Worm (Caenorhabditis elegans): ENCODE data around the gene F53A3.1.

- TF ChIP-seq ama-1 (optimal IDR thresholded peaks at IDR 0.05) (no peak), F13C5.2 (tag; optimal IDR thresholded peaks at IDR 0.05) (no peak), pes-1 (GFP tag; IDR thresholded peaks at IDR 0.05) (no peak), flt-1 (GFP tag; IDR thresholded peaks at IDR 0.05) (no peak), B0310.2 (tag; optimal IDR thresholded peaks at IDR 0.05) (no peak), ets-7 (tag; optimal IDR thresholded peaks at IDR 0.05) (no peak), ceh-36 (tag; optimal IDR thresholded peaks at IDR 0.05) (peak; percentile 53)
Measured at ce11 chrIII:1922516-1922915, 20.9 kb downstream of the F53A3.1 start.

Data from whole organism, early embryonic.